Worm (Caenorhabditis elegans): ENCODE measurements around the gene pept-2.

pept-2 gene

DNA sequence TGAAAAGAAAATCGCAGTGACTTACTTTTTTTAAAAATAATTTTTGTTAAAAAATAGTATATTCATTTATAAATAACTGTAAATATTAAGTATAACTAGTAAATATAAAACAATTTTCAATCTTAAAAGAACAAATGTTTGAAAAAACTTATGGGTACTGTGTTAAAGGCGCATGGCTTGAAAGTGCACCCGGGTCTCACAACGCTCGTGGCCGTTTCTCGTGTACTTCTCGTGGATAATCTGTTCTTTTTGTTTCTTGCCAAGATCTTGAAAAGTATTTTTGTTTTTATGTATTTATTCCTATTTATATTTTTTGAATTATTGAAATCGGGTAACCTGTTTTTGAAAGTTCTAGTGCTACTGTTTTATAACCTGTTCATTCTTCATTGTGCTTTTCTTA is 24.4 kb upstream of the pept-2 start:
- TF ChIP-seq ref-1 (GFP tag; conservative IDR thresholded peaks at IDR 0.05) (no peak), ztf-29 (GFP tag; IDR thresholded peaks at IDR 0.05) (no peak), med-1 (GFP tag; optimal IDR thresholded peaks at IDR 0.05; ENCODE audit: insufficient read depth) (no peak), flt-1 (GFP tag; IDR thresholded peaks at IDR 0.05) (no peak), tab-1 (GFP tag; IDR thresholded peaks at IDR 0.05) (no peak), ztf-23 (GFP tag; IDR thresholded peaks at IDR 0.05) (no peak), cog-1 (tag; optimal IDR thresholded peaks at IDR 0.05) (no peak), T22C8.4 (GFP tag; IDR thresholded peaks at IDR 0.05) (no peak), klf-2 (GFP tag; conservative IDR thresholded peaks at IDR 0.05) (no peak)

DNA sequence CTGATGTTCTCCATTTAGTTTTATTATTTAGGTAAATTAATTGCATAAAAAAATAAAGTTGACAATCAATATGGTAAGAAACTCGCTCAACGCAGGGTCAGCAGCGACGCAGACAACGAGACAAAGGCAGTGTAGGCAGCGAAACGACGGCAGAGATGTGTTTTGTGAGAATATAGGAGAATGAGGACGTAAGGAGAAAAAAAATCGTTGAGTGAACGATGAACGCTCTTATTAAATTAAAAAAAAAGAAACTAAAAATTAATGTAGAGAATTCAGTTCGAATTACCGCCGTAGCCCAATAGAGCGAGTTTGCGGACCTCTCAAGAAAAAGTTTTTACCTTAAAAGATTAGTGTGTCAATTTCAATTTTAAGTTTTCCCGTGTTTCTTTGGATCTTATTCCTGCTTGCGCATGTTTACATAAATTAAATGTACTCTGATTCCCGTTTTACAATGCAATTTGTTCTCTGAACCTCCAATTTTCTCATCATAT is 22.3 kb upstream of the pept-2 start, which contains the start of gene T25B9.8:
Gene T25B9.8, minus strand, starts transcription at position 51 of the 491 bp plus-strand sequence.
- no peak for TF ChIP-seq ztf-23 (GFP tag; IDR thresholded peaks at IDR 0.05)

DNA sequence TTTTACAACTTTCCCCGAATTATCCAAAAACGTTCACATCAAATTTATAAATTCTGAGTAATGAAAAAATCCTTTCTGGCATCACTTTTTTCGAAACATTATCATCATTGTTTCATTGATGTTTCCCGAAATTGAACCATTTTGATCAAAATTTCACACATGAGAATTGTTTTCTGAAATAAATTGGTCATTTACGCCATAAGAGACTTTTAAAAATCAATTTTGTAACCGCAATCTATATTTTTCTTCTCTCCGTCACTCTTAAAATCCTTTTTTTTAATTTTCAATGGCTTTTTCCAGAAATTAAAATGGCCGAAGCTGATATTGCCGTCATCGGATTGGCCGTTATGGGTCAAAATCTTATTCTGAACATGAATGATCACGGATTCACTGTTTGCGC is 21.1 kb upstream of the pept-2 start, which contains the start of gene T25B9.9:
Gene T25B9.9, plus strand, starts transcription at position 301 of the 400 bp plus-strand sequence.
- TF ChIP-seq ztf-29 (GFP tag; IDR thresholded peaks at IDR 0.05) (no peak), ztf-23 (GFP tag; IDR thresholded peaks at IDR 0.05) (no peak), klf-2 (GFP tag; conservative IDR thresholded peaks at IDR 0.05) (no peak)

DNA sequence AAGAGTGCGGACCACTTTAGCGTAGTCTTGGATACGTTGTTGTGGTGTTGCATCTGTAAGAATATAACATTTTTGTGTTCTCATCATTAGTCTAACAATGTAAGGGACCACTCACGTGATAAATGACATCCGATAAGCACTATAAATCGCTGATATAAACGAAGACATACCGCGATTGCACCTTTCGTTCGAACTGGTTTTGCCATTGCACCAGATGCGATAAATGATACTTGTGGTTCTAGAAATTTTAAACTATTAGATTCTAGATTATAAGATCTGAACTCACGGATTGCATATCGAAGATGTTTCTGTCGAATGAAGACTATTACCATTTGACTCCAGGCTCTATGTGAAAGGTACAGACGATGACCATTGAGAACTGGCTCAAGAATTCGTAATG is 19.2 kb upstream of the pept-2 start:
- TF ChIP-seq T22C8.4 (GFP tag; IDR thresholded peaks at IDR 0.05) = no peak
- TF ChIP-seq tab-1 (GFP tag; IDR thresholded peaks at IDR 0.05) = no peak
- no peak for TF ChIP-seq med-1 (GFP tag; optimal IDR thresholded peaks at IDR 0.05; ENCODE audit: insufficient read depth)
- TF ChIP-seq ztf-23 (GFP tag; IDR thresholded peaks at IDR 0.05) = no peak
- no peak for TF ChIP-seq flt-1 (GFP tag; IDR thresholded peaks at IDR 0.05)
- TF ChIP-seq klf-2 (GFP tag; conservative IDR thresholded peaks at IDR 0.05) = no peak
- TF ChIP-seq ref-1 (GFP tag; conservative IDR thresholded peaks at IDR 0.05) = no peak
- no peak for TF ChIP-seq cog-1 (tag; optimal IDR thresholded peaks at IDR 0.05)
- no peak for TF ChIP-seq ztf-29 (GFP tag; IDR thresholded peaks at IDR 0.05)

DNA sequence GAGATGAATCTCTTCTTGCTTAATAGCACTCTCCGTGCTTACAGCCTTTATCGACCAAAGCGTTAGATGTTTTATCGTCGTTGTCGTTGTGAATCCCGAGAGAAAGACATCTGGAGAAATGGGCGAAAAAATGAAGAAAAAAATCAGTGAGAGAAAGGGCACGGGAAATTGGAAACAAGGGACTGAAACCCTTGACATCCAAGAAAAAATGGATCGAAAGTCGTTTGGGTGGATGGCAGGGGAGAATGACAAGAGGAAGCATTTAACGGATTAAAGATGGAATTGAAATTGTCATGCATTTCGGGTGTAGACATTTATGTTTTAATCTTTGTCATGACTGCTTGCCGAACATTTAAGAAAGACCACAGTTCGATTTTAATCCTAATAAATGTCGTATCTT is 16.6 kb upstream of the pept-2 start, which contains the start of gene inpp-1:
Gene inpp-1, minus strand, starts transcription at position 101 of the 400 bp plus-strand sequence.
- TF ChIP-seq med-1 (GFP tag; optimal IDR thresholded peaks at IDR 0.05; ENCODE audit: insufficient read depth) (no peak), flt-1 (GFP tag; IDR thresholded peaks at IDR 0.05) (no peak), ref-1 (GFP tag; conservative IDR thresholded peaks at IDR 0.05) (no peak), T22C8.4 (GFP tag; IDR thresholded peaks at IDR 0.05) (no peak)

DNA sequence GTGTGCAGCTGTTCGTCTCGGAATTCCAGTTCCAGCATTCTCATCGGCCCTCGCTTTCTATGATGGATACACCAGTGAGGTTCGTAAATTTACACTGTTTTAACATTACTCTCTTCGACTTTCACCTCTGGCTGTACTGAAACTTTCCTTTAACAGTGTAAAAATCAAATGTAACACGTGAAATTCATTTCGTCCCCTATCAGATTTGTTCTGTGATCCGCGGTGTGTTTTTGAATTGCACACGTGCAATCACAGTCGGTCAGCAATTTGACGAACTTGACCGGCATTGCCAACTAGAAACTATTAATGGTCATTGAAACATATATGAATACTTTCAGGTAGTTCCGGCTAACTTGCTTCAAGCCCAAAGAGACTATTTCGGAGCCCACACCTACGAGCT is 13.4 kb upstream of the pept-2 start:
- TF ChIP-seq tab-1 (GFP tag; IDR thresholded peaks at IDR 0.05) = no peak

DNA sequence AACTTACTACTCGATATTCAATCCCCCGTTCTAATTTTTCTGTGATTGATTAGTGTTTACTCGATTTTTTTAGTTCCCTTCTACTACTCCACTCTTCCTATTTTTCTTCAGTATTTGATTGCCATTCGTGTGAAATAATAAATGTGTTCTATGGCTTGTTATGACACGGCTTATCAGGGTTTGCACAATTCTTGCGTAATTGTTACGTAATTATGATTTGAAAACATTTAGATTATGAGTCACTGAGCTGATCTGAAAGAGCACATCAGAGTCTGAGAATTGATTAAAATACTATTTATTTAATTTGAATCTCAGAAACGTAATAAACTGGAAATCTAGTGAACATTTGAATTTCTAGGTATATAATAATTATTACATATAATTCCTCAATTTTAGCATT is 12.9 kb upstream of the pept-2 start:
- no peak for TF ChIP-seq klf-2 (GFP tag; conservative IDR thresholded peaks at IDR 0.05)
- no peak for TF ChIP-seq cog-1 (tag; optimal IDR thresholded peaks at IDR 0.05)
- no peak for TF ChIP-seq med-1 (GFP tag; optimal IDR thresholded peaks at IDR 0.05; ENCODE audit: insufficient read depth)
- no peak for TF ChIP-seq flt-1 (GFP tag; IDR thresholded peaks at IDR 0.05)
- no peak for TF ChIP-seq ztf-23 (GFP tag; IDR thresholded peaks at IDR 0.05)
- no peak for TF ChIP-seq T22C8.4 (GFP tag; IDR thresholded peaks at IDR 0.05)
- TF ChIP-seq ref-1 (GFP tag; conservative IDR thresholded peaks at IDR 0.05) = no peak
- no peak for TF ChIP-seq ztf-29 (GFP tag; IDR thresholded peaks at IDR 0.05)
- TF ChIP-seq tab-1 (GFP tag; IDR thresholded peaks at IDR 0.05) = no peak

DNA sequence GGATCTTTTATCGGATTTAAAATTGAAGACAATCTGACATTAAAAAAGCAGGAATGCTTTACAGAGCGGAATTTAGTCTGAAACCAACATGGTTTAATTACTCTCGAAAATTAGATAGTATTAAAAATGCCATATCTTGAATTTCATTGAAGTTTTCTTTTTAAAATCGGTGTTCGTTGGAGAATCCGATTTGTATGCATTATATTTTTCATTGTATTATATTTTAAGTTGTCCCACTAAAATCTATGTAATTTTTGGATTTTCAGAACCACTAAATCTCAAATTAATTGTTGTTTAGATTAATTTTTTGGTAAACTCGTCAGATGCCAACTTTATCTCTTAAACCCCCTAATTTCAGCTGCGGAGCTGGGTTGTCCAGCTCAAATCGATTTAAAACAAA is 11.9 kb upstream of the pept-2 start:
- no peak for TF ChIP-seq med-1 (GFP tag; optimal IDR thresholded peaks at IDR 0.05; ENCODE audit: insufficient read depth)
- no peak for TF ChIP-seq ztf-29 (GFP tag; IDR thresholded peaks at IDR 0.05)

DNA sequence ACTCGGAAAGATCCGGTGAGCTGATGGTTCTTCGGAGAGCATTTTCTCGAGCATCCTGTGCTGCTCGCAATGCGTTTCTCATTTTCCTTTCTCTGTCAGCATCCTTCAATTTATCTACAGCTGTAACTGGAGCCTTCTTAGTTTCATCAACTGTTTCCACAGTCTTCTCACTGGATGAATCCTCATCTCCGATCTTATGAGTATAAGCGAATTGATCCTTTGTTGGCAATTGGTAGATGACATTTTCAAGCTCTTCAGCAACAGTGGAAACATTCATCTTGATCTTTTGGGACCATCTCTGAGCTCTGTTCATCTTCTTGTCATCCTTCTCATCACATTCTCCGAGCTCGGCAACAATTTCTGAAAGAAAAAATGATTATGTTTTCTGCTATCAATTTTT is 11.1 kb upstream of the pept-2 start:
- TF ChIP-seq tab-1 (GFP tag; IDR thresholded peaks at IDR 0.05) (no peak), ztf-29 (GFP tag; IDR thresholded peaks at IDR 0.05) (no peak), T22C8.4 (GFP tag; IDR thresholded peaks at IDR 0.05) (no peak), flt-1 (GFP tag; IDR thresholded peaks at IDR 0.05) (no peak), klf-2 (GFP tag; conservative IDR thresholded peaks at IDR 0.05) (no peak), ref-1 (GFP tag; conservative IDR thresholded peaks at IDR 0.05) (no peak), cog-1 (tag; optimal IDR thresholded peaks at IDR 0.05) (no peak), ztf-23 (GFP tag; IDR thresholded peaks at IDR 0.05) (no peak), med-1 (GFP tag; optimal IDR thresholded peaks at IDR 0.05; ENCODE audit: insufficient read depth) (no peak)

DNA sequence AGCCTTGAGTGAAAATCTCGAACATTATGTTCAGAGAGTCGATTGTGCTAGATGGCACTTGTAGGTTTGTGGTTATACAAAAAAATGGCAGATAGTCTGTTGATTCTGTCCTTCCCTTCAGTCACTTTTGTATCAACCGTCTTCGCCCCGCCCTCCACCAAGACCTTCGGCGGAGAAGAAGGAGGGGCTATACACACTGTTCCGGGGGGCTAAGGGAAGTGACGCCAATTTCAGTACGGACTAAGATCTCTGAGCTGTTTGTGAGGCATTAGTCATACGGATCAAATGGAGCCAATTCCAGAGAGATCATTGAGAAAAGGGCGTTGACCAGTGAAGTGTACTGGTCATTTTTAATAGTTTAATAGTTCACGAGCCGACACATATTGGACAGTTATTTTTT is 9.9 kb upstream of the pept-2 start, which contains the start of gene swt-3:
Gene swt-3, minus strand, starts transcription at position 101 of the 400 bp plus-strand sequence.
- TF ChIP-seq ztf-23 (GFP tag; IDR thresholded peaks at IDR 0.05) = no peak
- TF ChIP-seq T22C8.4 (GFP tag; IDR thresholded peaks at IDR 0.05) = no peak
- no peak for TF ChIP-seq ref-1 (GFP tag; conservative IDR thresholded peaks at IDR 0.05)
- TF ChIP-seq flt-1 (GFP tag; IDR thresholded peaks at IDR 0.05) = no peak
- TF ChIP-seq cog-1 (tag; optimal IDR thresholded peaks at IDR 0.05) = no peak
- no peak for TF ChIP-seq klf-2 (GFP tag; conservative IDR thresholded peaks at IDR 0.05)
- no peak for TF ChIP-seq ztf-29 (GFP tag; IDR thresholded peaks at IDR 0.05)
- no peak for TF ChIP-seq tab-1 (GFP tag; IDR thresholded peaks at IDR 0.05)
- no peak for TF ChIP-seq med-1 (GFP tag; optimal IDR thresholded peaks at IDR 0.05; ENCODE audit: insufficient read depth)

DNA sequence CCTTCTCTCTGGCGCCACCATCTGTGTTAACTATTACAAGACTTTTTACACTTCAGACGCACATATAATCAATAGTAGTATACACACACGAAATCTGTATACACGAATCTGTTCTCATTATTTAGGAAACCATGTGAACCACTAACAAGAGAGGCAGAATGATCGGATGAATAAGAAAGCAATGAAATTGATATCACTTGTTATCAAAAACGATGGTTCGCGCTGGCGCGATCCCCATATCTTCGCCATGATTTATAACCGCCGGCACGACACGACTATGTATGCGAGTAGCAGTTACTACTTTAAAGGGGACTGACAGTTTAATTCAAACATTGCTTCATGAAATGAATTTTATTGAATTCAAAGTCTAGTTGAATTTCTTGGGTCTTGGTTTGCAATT is 9.1 kb upstream of the pept-2 start:
- no peak for TF ChIP-seq klf-2 (GFP tag; conservative IDR thresholded peaks at IDR 0.05)
- TF ChIP-seq flt-1 (GFP tag; IDR thresholded peaks at IDR 0.05) = no peak
- no peak for TF ChIP-seq med-1 (GFP tag; optimal IDR thresholded peaks at IDR 0.05; ENCODE audit: insufficient read depth)
- no peak for TF ChIP-seq ztf-29 (GFP tag; IDR thresholded peaks at IDR 0.05)

All from whole organism, midembryonic.